Worm (Caenorhabditis elegans): ENCODE results near the gene B0416.3.

B0416.3 gene

ce11 chrX:9248083-9248805 lies 43.2 kb upstream of the B0416.3 start:
- TF ChIP-seq nhr-71 (tag; optimal IDR thresholded peaks at IDR 0.05) (peak; percentile 83), lin-39 (tag; optimal IDR thresholded peaks at IDR 0.05) (no peak), snu-23 (GFP tag; optimal IDR thresholded peaks at IDR 0.05) (peak; percentile 47), dsc-1 (tag; optimal IDR thresholded peaks at IDR 0.05) (no peak), lin-35 (GFP tag; optimal IDR thresholded peaks at IDR 0.05) (peak in 1 of 2 experiments; percentile 51), nhr-85 (tag) (peak; percentile 91), unc-98 (GFP tag; IDR thresholded peaks at IDR 0.05) (no peak), efl-1 (optimal IDR thresholded peaks at IDR 0.05) (no peak), efl-1 (GFP tag; optimal IDR thresholded peaks at IDR 0.05 in 1 of 2) (peak in 1 of 2 experiments; percentile 74), blmp-1 (tag; optimal IDR thresholded peaks at IDR 0.05) (peak; percentile 71), nhr-20 (tag; optimal IDR thresholded peaks at IDR 0.05) (peak; percentile 64), rnt-1 (tag; optimal IDR thresholded peaks at IDR 0.05) (no peak), lin-15B (tag; optimal IDR thresholded peaks at IDR 0.05) (no peak), fkh-10 (GFP tag; optimal IDR thresholded peaks at IDR 0.05) (no peak), nhr-19 (GFP tag; conservative IDR thresholded peaks at IDR 0.05) (peak; percentile 27; the same call in 1 of the 2 replicates), elt-3 (tag; optimal IDR thresholded peaks at IDR 0.05) (peak in 2 of 6 experiments; percentile 6 to 71), mdl-1 (tag; optimal IDR thresholded peaks at IDR 0.05) (peak in 1 of 2 experiments; percentile 10)

- TF ChIP-seq C16A3.4 (tag; optimal IDR thresholded peaks at IDR 0.05) = no peak
- TF ChIP-seq mdl-1 (tag; optimal IDR thresholded peaks at IDR 0.05) = no peak
- no peak for TF ChIP-seq elt-3 (tag; optimal IDR thresholded peaks at IDR 0.05)
- no peak for TF ChIP-seq nhr-28 (tag; optimal IDR thresholded peaks at IDR 0.05)
- no peak for TF ChIP-seq sox-4 (tag; optimal IDR thresholded peaks at IDR 0.05)
- TF ChIP-seq nhr-47 (tag; optimal IDR thresholded peaks at IDR 0.05) = no peak
- no peak for TF ChIP-seq zip-4 (GFP tag; optimal IDR thresholded peaks at IDR 0.05)
- no peak for TF ChIP-seq lin-35 (GFP tag; optimal IDR thresholded peaks at IDR 0.05)
- TF ChIP-seq unc-98 (GFP tag; IDR thresholded peaks at IDR 0.05) = no peak
- no peak for TF ChIP-seq mep-1 (tag; optimal IDR thresholded peaks at IDR 0.05)
- no peak for TF ChIP-seq nhr-19 (GFP tag; conservative IDR thresholded peaks at IDR 0.05)
- TF ChIP-seq unc-86 (tag; optimal IDR thresholded peaks at IDR 0.05) = no peak
- TF ChIP-seq pag-3 (tag; optimal IDR thresholded peaks at IDR 0.05; ENCODE audit: borderline replicate concordance, insufficient read depth) = no peak
- no peak for TF ChIP-seq ceh-82 (tag; optimal IDR thresholded peaks at IDR 0.05)
- TF ChIP-seq mab-9 (GFP tag; IDR thresholded peaks at IDR 0.05) = no peak
- TF ChIP-seq ama-1 (optimal IDR thresholded peaks at IDR 0.05) = no peak
Observed at ce11 chrX:9251488-9251887, 40.0 kb upstream of the B0416.3 start, which contains the start of gene pes-8. Gene pes-8 (plus strand): TSS chrX:9251788.

- TF ChIP-seq ceh-88 (GFP tag; IDR thresholded peaks at IDR 0.05) = no peak
Observed at ce11 chrX:9255993-9256392, 35.5 kb upstream of the B0416.3 start.

- TF ChIP-seq nhr-76 (tag; optimal IDR thresholded peaks at IDR 0.05) = no peak
- no peak for TF ChIP-seq nhr-85 (tag)
- TF ChIP-seq fkh-8 (tag; optimal IDR thresholded peaks at IDR 0.05) = no peak
- no peak for TF ChIP-seq nhr-12 (tag; optimal IDR thresholded peaks at IDR 0.05)
- TF ChIP-seq unc-86 (tag; optimal IDR thresholded peaks at IDR 0.05) = no peak
- no peak for TF ChIP-seq aly-2 (tag; optimal IDR thresholded peaks at IDR 0.05)
- TF ChIP-seq ces-1 (GFP tag; optimal IDR thresholded peaks at IDR 0.05) = no peak
- TF ChIP-seq nhr-19 (GFP tag; conservative IDR thresholded peaks at IDR 0.05) = no peak
- no peak for TF ChIP-seq lin-35 (GFP tag; optimal IDR thresholded peaks at IDR 0.05)
- TF ChIP-seq unc-62 (GFP tag; optimal IDR thresholded peaks at IDR 0.05) = no peak
- TF ChIP-seq isw-1 (GFP tag; IDR thresholded peaks at IDR 0.05) = no peak
- no peak for TF ChIP-seq ztf-4 (tag; optimal IDR thresholded peaks at IDR 0.05)
- TF ChIP-seq aha-1 (tag; optimal IDR thresholded peaks at IDR 0.05) = no peak
- no peak for TF ChIP-seq lir-3 (tag; optimal IDR thresholded peaks at IDR 0.05; ENCODE audit: poor library complexity)
- TF ChIP-seq fos-1 (tag; optimal IDR thresholded peaks at IDR 0.05) = no peak
Observed at ce11 chrX:9259552-9259951, 31.9 kb upstream of the B0416.3 start, which contains the start of gene F18G5.1. Gene F18G5.1 (plus strand): TSS chrX:9259852.

Measured in whole organism, L1 larva.